Worm (Caenorhabditis elegans) whole organism, L3 larva: ENCODE measurements around the gene M142.8.

Source experiments
- R02D3.7 ChIP-seq: fragments of 150-350 bp; optimal IDR thresholded peaks from 2 replicates; lab custom pipeline; 2014; ENCODE audit warnings: missing biosample characterization, missing genetic modification characterization
- ama-1 ChIP-seq: fragments of 150-350 bp; optimal IDR thresholded peaks from 2 replicates; lab custom pipeline; 2018
- egl-27 ChIP-seq: sonication (generic microtip); optimal IDR thresholded peaks from 4 replicates; lab custom pipeline; 2017; ENCODE audit warnings: missing biosample characterization, missing genetic modification reagents, missing genetic modification characterization
- elt-2 ChIP-seq: sonication (generic microtip); optimal IDR thresholded peaks from 2 replicates; lab custom pipeline; 2016; ENCODE audit warnings: missing genetic modification reagents, mild to moderate bottlenecking, missing genetic modification characterization, missing compliant biosample characterization
- jun-1 ChIP-seq: fragments of 150-350 bp; optimal IDR thresholded peaks from 2 replicates; lab custom pipeline; 2014; ENCODE audit warnings: missing biosample characterization, missing genetic modification reagents, missing genetic modification characterization
- nhr-12 ChIP-seq: fragments of 150-350 bp; optimal IDR thresholded peaks from 2 replicates; lab custom pipeline; 2014; ENCODE audit warnings: missing biosample characterization, missing genetic modification characterization
- nhr-237 ChIP-seq: fragments of 150-350 bp; optimal IDR thresholded peaks from 2 replicates; lab custom pipeline; 2014; ENCODE audit warnings: missing biosample characterization, missing genetic modification characterization
- nhr-25 ChIP-seq: sonication (generic microtip); optimal IDR thresholded peaks from 2 replicates; lab custom pipeline; 2017; ENCODE audit warnings: missing biosample characterization, missing genetic modification characterization
- pha-4 ChIP-seq: fragments of 150-350 bp; optimal IDR thresholded peaks from 2 replicates; lab custom pipeline; 2014; ENCODE audit warnings: missing biosample characterization, missing genetic modification reagents, missing genetic modification characterization
- pqm-1 ChIP-seq: fragments of 150-350 bp; optimal IDR thresholded peaks from 2 replicates; lab custom pipeline; 2017; ENCODE audit warnings: missing biosample characterization, missing genetic modification characterization, inconsistent platforms
- snpc-4 ChIP-seq: fragments of 150-350 bp; optimal IDR thresholded peaks from 2 replicates; lab custom pipeline; 2014; ENCODE audit warnings: missing biosample characterization, missing genetic modification characterization
- unc-62 ChIP-seq: fragments of 150-350 bp; sonication (generic microtip); optimal IDR thresholded peaks from 4 replicates; lab custom pipeline; 2014; ENCODE audit warnings: missing biosample characterization, missing genetic modification reagents, missing genetic modification characterization
- zag-1 ChIP-seq: fragments of 150-350 bp; optimal IDR thresholded peaks from 2 replicates; lab custom pipeline; 2014; ENCODE audit warnings: missing biosample characterization, missing genetic modification characterization
- ztf-4 ChIP-seq: fragments of 150-350 bp; optimal IDR thresholded peaks from 2 replicates; lab custom pipeline; 2014; ENCODE audit warnings: missing biosample characterization, missing genetic modification characterization

DNA sequence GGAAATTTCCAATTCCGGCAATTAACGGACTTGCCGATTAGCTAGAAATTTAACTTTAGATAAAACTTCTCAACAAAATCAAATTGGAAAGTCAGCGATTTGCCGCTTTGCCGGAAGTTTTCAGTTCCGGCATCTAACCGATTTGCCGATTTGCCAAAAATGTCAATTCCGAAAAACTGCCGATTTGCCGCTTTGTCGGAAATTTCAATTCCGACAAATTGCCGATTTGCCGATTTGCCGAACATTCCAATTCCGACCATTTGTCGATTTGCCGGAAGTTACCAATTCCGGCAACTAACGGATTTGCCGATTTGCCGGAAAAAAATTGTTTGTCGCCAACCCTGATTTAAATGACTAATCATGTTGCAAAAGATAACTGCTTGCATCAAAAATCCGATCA lies 24.3 kb upstream of the M142.8 start:
- TF ChIP-seq ama-1 (lab: Kevin White, UChicago): no peak
- TF ChIP-seq egl-27 (tag; lab: Kevin White, UChicago): no peak
- TF ChIP-seq nhr-25 (tag; lab: Kevin White, UChicago): no peak
- TF ChIP-seq pha-4 (tag; lab: Kevin White, UChicago): no peak
- TF ChIP-seq pqm-1 (tag; lab: Kevin White, UChicago): no peak
- no peak for TF ChIP-seq unc-62 (GFP tag; lab: Kevin White, UChicago)
- TF ChIP-seq elt-2: no peak
- TF ChIP-seq nhr-12 (tag; lab: Kevin White, UChicago): no peak
- no peak for TF ChIP-seq jun-1
- TF ChIP-seq snpc-4 (tag; lab: Kevin White, UChicago): no peak
- TF ChIP-seq nhr-237 (tag; lab: Kevin White, UChicago): no peak
- no peak for TF ChIP-seq R02D3.7 (tag; lab: Kevin White, UChicago)
- TF ChIP-seq ztf-4 (tag; lab: Kevin White, UChicago): no peak
- TF ChIP-seq zag-1: no peak
